Worm (Caenorhabditis elegans) whole organism, L3 larva: Measurements from ENCODE around the gene str-207.

Experiments used
- R02D3.7 ChIP-seq: fragments of 150-350 bp; optimal IDR thresholded peaks from 2 replicates; lab custom pipeline; 2014; ENCODE audit warnings: missing biosample characterization, missing genetic modification characterization
- ama-1 ChIP-seq: fragments of 150-350 bp; optimal IDR thresholded peaks from 2 replicates; lab custom pipeline; 2018
- ceh-9 ChIP-seq: sonication (generic microtip); optimal IDR thresholded peaks from 2 replicates; lab custom pipeline; 2018; ENCODE audit warnings: missing biosample characterization, missing genetic modification characterization
- elt-1 ChIP-seq: fragments of 150-350 bp; optimal IDR thresholded peaks from 2 replicates; lab custom pipeline; 2014; ENCODE audit warnings: missing biosample characterization, missing genetic modification characterization
- elt-2 ChIP-seq: sonication (generic microtip); optimal IDR thresholded peaks from 2 replicates; lab custom pipeline; 2016; ENCODE audit warnings: missing genetic modification reagents, mild to moderate bottlenecking, missing genetic modification characterization, missing compliant biosample characterization
- nfya-1 ChIP-seq: sonication (generic microtip); optimal IDR thresholded peaks from 2 replicates; lab custom pipeline; 2017; ENCODE audit warnings: missing genetic modification characterization, mild to moderate bottlenecking, missing compliant biosample characterization, antibody characterized with exemption, moderate library complexity; ENCODE audit not compliant: insufficient read depth
- nhr-11 ChIP-seq: fragments of 150-350 bp; optimal IDR thresholded peaks from 2 replicates; lab custom pipeline; 2014; ENCODE audit warnings: missing biosample characterization, missing genetic modification characterization
- nhr-12 ChIP-seq: fragments of 150-350 bp; optimal IDR thresholded peaks from 2 replicates; lab custom pipeline; 2014; ENCODE audit warnings: missing biosample characterization, missing genetic modification characterization
- nhr-25 ChIP-seq: sonication (generic microtip); optimal IDR thresholded peaks from 2 replicates; lab custom pipeline; 2017; ENCODE audit warnings: missing biosample characterization, missing genetic modification characterization
- pha-4 ChIP-seq: fragments of 150-350 bp; optimal IDR thresholded peaks from 2 replicates; lab custom pipeline; 2014; ENCODE audit warnings: missing biosample characterization, missing genetic modification reagents, missing genetic modification characterization
- pqm-1 ChIP-seq: fragments of 150-350 bp; optimal IDR thresholded peaks from 2 replicates; lab custom pipeline; 2017; ENCODE audit warnings: missing biosample characterization, missing genetic modification characterization, inconsistent platforms
- ztf-4 ChIP-seq: fragments of 150-350 bp; optimal IDR thresholded peaks from 2 replicates; lab custom pipeline; 2014; ENCODE audit warnings: missing biosample characterization, missing genetic modification characterization

ce11 chrV:4924618-4925017 is 26.9 kb upstream of the str-207 start, which contains the start of gene srh-20:
- TF ChIP-seq ama-1 (lab: Kevin White, UChicago) = no peak
- TF ChIP-seq nfya-1 = no peak
- no peak for TF ChIP-seq pqm-1 (tag; lab: Kevin White, UChicago)
- no peak for TF ChIP-seq nhr-25
- no peak for TF ChIP-seq pha-4
- TF ChIP-seq elt-2 (tag; lab: Kevin White, UChicago) = no peak
- no peak for TF ChIP-seq R02D3.7
- no peak for TF ChIP-seq nhr-12 (tag; lab: Kevin White, UChicago)
- TF ChIP-seq ceh-9 (tag; lab: Kevin White, UChicago) = no peak
- no peak for TF ChIP-seq ztf-4
- no peak for TF ChIP-seq nhr-11 (tag; lab: Kevin White, UChicago)
- no peak for TF ChIP-seq elt-1 (tag; lab: Kevin White, UChicago)
